Fruit fly (Drosophila melanogaster) whole organism, adult: Measurements from ENCODE around the gene Mipp1.

Experiments used
- CG1620 ChIP-seq: fragments of 200-800 bp; sonication (Bioruptor generic); optimal IDR thresholded peaks from 2 replicates; lab custom pipeline; 2016; ENCODE audit warnings: missing biosample characterization, missing genetic modification characterization
- CG7045 ChIP-seq: fragments of 200-800 bp; sonication (Bioruptor generic); optimal IDR thresholded peaks from 2 replicates; lab custom pipeline; 2017; ENCODE audit warnings: missing biosample characterization, mild to moderate bottlenecking, missing genetic modification characterization
- CG7101 ChIP-seq: fragments of 200-800 bp; sonication (Bioruptor generic); optimal IDR thresholded peaks from 2 replicates; lab custom pipeline; 2018; ENCODE audit warnings: missing biosample characterization, mild to moderate bottlenecking, missing genetic modification characterization, moderate library complexity
- bab1 ChIP-seq: fragments of 200-800 bp; sonication (Bioruptor generic); optimal IDR thresholded peaks from 3 replicates; lab custom pipeline; 2019; ENCODE audit warnings: missing biosample characterization, mild to moderate bottlenecking, missing genetic modification characterization, moderate library complexity
- kay ChIP-seq: fragments of 200-800 bp; sonication (Bioruptor generic); peaks from one replicate; lab custom pipeline; 2016; ENCODE audit warnings: missing biosample characterization, missing genetic modification characterization, borderline replicate concordance
- tj ChIP-seq: fragments of 200-800 bp; sonication (Bioruptor generic); optimal IDR thresholded peaks from 3 replicates; lab custom pipeline; 2017; ENCODE audit warnings: missing biosample characterization, mild to moderate bottlenecking, missing genetic modification characterization, moderate library complexity

DNA sequence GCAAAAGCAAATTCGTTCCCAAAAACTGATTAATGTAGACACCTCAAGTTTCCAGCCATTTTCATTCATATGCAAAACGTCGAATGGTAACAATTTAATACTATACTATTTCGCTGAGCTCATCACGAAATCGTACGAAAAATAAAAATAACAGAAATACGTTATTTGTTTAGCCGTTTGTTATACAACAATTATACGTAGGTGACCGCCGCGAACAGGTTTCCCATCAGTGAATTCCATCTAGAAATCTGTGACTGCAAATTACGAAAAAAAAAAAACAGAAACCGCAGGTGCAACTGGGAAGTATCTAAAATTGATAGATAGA is 1.4 kb downstream of the Mipp1 start:
- TF ChIP-seq kay (GFP tag; lab: Kevin White, UChicago), result no peak
- no peak for TF ChIP-seq CG7101 (tag; lab: Kevin White, UChicago)
- peak; percentile 89 for TF ChIP-seq tj (GFP tag; lab: Kevin White, UChicago)
- TF ChIP-seq CG7045, result no peak
- TF ChIP-seq bab1 (GFP tag; lab: Kevin White, UChicago), result no peak
- no peak for TF ChIP-seq CG1620 (GFP tag; lab: Kevin White, UChicago)
